ENCODE assay signal across 1 fruit fly cellular context in the genomic region with DNA sequence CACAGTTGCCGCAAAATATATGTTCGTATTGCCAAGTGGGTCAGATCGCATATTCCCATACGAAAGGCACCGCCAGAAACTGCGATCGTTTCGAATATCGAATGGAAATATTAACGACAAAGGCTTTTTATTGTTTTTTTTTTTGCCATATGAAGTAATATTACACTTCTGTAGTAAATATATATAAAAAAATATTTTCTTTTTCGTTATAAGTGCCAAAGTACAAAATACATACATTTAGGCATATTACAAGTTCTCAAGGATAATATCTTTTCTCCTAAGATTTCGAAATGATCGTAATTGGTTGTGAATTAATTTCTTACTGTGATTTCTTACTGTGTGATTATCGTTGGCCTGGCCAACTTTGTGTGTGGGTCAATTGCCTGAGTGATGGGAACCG.
TF ChIP-seq lines count a peak whose summit lies in the region.

No protein-coding gene starts in this region.

TF ChIP-seq in whole organism, prepupa, 60 proteins besides CTCF, POLR2A, EP300 and RAD21 (continued from another document):
- no peak for TF ChIP-seq lz (GFP tag; optimal IDR thresholded peaks at IDR 0.05; lab: Kevin White, UChicago)
- TF ChIP-seq vri (GFP tag; optimal IDR thresholded peaks at IDR 0.05; lab: Kevin White, UChicago): no peak
- TF ChIP-seq Hr4 (GFP tag; optimal IDR thresholded peaks at IDR 0.05; lab: Kevin White, UChicago): no peak
- TF ChIP-seq CG6808 (GFP tag; optimal IDR thresholded peaks at IDR 0.05; lab: Kevin White, UChicago): no peak
- no peak for TF ChIP-seq CG8319 (GFP tag; optimal IDR thresholded peaks at IDR 0.05; lab: Kevin White, UChicago)
- peak; percentile 44 for TF ChIP-seq CG10631 (GFP tag; optimal IDR thresholded peaks at IDR 0.05; lab: Kevin White, UChicago)
- no peak for TF ChIP-seq pdm3 (GFP tag; optimal IDR thresholded peaks at IDR 0.05; lab: Kevin White, UChicago)
- peak; percentile 30 for TF ChIP-seq CG6792 (GFP tag; optimal IDR thresholded peaks at IDR 0.05; lab: Kevin White, UChicago)
- no peak for TF ChIP-seq CG1621 (tag; optimal IDR thresholded peaks at IDR 0.05; lab: Kevin White, UChicago)
- TF ChIP-seq CG8632 (GFP tag; optimal IDR thresholded peaks at IDR 0.05; lab: Kevin White, UChicago): peak; percentile 41
- no peak for TF ChIP-seq CG7368 (GFP tag; optimal IDR thresholded peaks at IDR 0.05; lab: Kevin White, UChicago)
- TF ChIP-seq CG8119 (GFP tag; IDR thresholded peaks at IDR 0.05; lab: Robert Waterston, UW): peak; percentile 60; the same call in 1 of the 3 replicates
- TF ChIP-seq Gug (GFP tag; IDR thresholded peaks at IDR 0.05; lab: Robert Waterston, UW): no peak
- no peak for TF ChIP-seq CG9139 (GFP tag; optimal IDR thresholded peaks at IDR 0.05; lab: Kevin White, UChicago)
- no peak for TF ChIP-seq dac (GFP tag; optimal IDR thresholded peaks at IDR 0.05; lab: Kevin White, UChicago)
- no peak for TF ChIP-seq Lpt (GFP tag; optimal IDR thresholded peaks at IDR 0.05; lab: Kevin White, UChicago)
- no peak for TF ChIP-seq achi (GFP tag; optimal IDR thresholded peaks at IDR 0.05; lab: Kevin White, UChicago)
- TF ChIP-seq CG6854 (GFP tag; optimal IDR thresholded peaks at IDR 0.05; lab: Kevin White, UChicago): no peak
- no peak for TF ChIP-seq fd59A (GFP tag; optimal IDR thresholded peaks at IDR 0.05; lab: Kevin White, UChicago)
- no peak for TF ChIP-seq Blimp-1 (GFP tag; optimal IDR thresholded peaks at IDR 0.05; lab: Kevin White, UChicago)
- no peak for TF ChIP-seq cyc (GFP tag; optimal IDR thresholded peaks at IDR 0.05; lab: Kevin White, UChicago)
- TF ChIP-seq Eip78C (GFP tag; lab: Kevin White, UChicago): peak; percentile 80
- TF ChIP-seq CG4318 (GFP tag; optimal IDR thresholded peaks at IDR 0.05; lab: Kevin White, UChicago): no peak
- no peak for TF ChIP-seq CG31627 (GFP tag; optimal IDR thresholded peaks at IDR 0.05; lab: Kevin White, UChicago)
- no peak for TF ChIP-seq CG11762 (GFP tag; optimal IDR thresholded peaks at IDR 0.05; lab: Kevin White, UChicago; ENCODE audit: insufficient read depth)
- no peak for TF ChIP-seq dsx (GFP tag; optimal IDR thresholded peaks at IDR 0.05; lab: Kevin White, UChicago; ENCODE audit: poor library complexity, severe bottlenecking)
- no peak for TF ChIP-seq Hr39 (GFP tag; optimal IDR thresholded peaks at IDR 0.05; lab: Kevin White, UChicago)
- TF ChIP-seq CG6276 (GFP tag; optimal IDR thresholded peaks at IDR 0.05; lab: Kevin White, UChicago): no peak
- no peak for TF ChIP-seq fd85E (GFP tag; optimal IDR thresholded peaks at IDR 0.05; lab: Kevin White, UChicago)
- TF ChIP-seq net (GFP tag; optimal IDR thresholded peaks at IDR 0.05; lab: Kevin White, UChicago): no peak
- TF ChIP-seq CG10669 (GFP tag; optimal IDR thresholded peaks at IDR 0.05; lab: Kevin White, UChicago): no peak
- TF ChIP-seq Sox15 (GFP tag; optimal IDR thresholded peaks at IDR 0.05; lab: Kevin White, UChicago): no peak
- peak; percentile 11 for TF ChIP-seq OdsH (GFP tag; optimal IDR thresholded peaks at IDR 0.05; lab: Kevin White, UChicago)
